Worm (Caenorhabditis elegans): ENCODE data around the gene ZC302.3.

ZC302.3 gene

ce11 chrV:10716865-10717713, 24.2 kb downstream of the ZC302.3 start:
- TF ChIP-seq nhr-21 (tag; optimal IDR thresholded peaks at IDR 0.05) (peak; percentile 96), lin-13 (GFP tag; optimal IDR thresholded peaks at IDR 0.05) (no peak), Y55F3AM.14 (GFP tag; optimal IDR thresholded peaks at IDR 0.05) (peak; percentile 93), nhr-129 (tag; optimal IDR thresholded peaks at IDR 0.05) (peak; percentile 35), crh-2 (tag; optimal IDR thresholded peaks at IDR 0.05) (peak; percentile 38), nhr-25 (tag; optimal IDR thresholded peaks at IDR 0.05) (peak; percentile 97), nhr-237 (tag; optimal IDR thresholded peaks at IDR 0.05) (no peak), C34F6.9 (tag; optimal IDR thresholded peaks at IDR 0.05) (peak; percentile 55), elt-3 (tag; optimal IDR thresholded peaks at IDR 0.05) (no peak), mdl-1 (tag; optimal IDR thresholded peaks at IDR 0.05) (peak; percentile 75 to 77), aly-2 (tag; optimal IDR thresholded peaks at IDR 0.05) (no peak), peb-1 (tag; optimal IDR thresholded peaks at IDR 0.05) (peak; percentile 51), nhr-23 (tag; optimal IDR thresholded peaks at IDR 0.05) (no peak), sma-9 (GFP tag; optimal IDR thresholded peaks at IDR 0.05) (peak; percentile 97), sma-9 (tag; optimal IDR thresholded peaks at IDR 0.05) (peak; percentile 28), fos-1 (tag; optimal IDR thresholded peaks at IDR 0.05) (peak; percentile 53), blmp-1 (tag; optimal IDR thresholded peaks at IDR 0.05; ENCODE audit: insufficient read depth) (peak; percentile 95), F13H6.1 (tag; optimal IDR thresholded peaks at IDR 0.05) (peak; percentile 37), R02D3.7 (tag; optimal IDR thresholded peaks at IDR 0.05) (no peak), egl-27 (tag; optimal IDR thresholded peaks at IDR 0.05) (peak; percentile 33), mbf-1 (tag; optimal IDR thresholded peaks at IDR 0.05) (no peak), ceh-16 (tag; optimal IDR thresholded peaks at IDR 0.05) (peak; percentile 97), sma-3 (GFP tag; optimal IDR thresholded peaks at IDR 0.05) (peak; percentile 92), sem-4 (tag; optimal IDR thresholded peaks at IDR 0.05) (peak; percentile 44), gmeb-1 (tag; optimal IDR thresholded peaks at IDR 0.05) (peak; percentile 29), nhr-6 (tag; optimal IDR thresholded peaks at IDR 0.05) (peak; percentile 1)

- no peak for TF ChIP-seq nhr-237 (tag; optimal IDR thresholded peaks at IDR 0.05)
- TF ChIP-seq peb-1 (tag; optimal IDR thresholded peaks at IDR 0.05), result no peak
- TF ChIP-seq gmeb-1 (tag; optimal IDR thresholded peaks at IDR 0.05), result peak; percentile 75
- no peak for TF ChIP-seq nhr-11 (tag; optimal IDR thresholded peaks at IDR 0.05)
- peak; percentile 74 for TF ChIP-seq fos-1 (tag; optimal IDR thresholded peaks at IDR 0.05)
- TF ChIP-seq aly-2 (tag; optimal IDR thresholded peaks at IDR 0.05), result no peak
- TF ChIP-seq ztf-11 (tag; optimal IDR thresholded peaks at IDR 0.05), result peak; percentile 13
- peak; percentile 16 for TF ChIP-seq nhr-12 (tag; optimal IDR thresholded peaks at IDR 0.05)
- TF ChIP-seq nhr-23 (tag; optimal IDR thresholded peaks at IDR 0.05), result no peak
- peak; percentile 42 to 90 for TF ChIP-seq lsy-2 (tag; optimal IDR thresholded peaks at IDR 0.05)
- TF ChIP-seq nhr-21 (tag; optimal IDR thresholded peaks at IDR 0.05), result peak; percentile 91
- peak; percentile 98 for TF ChIP-seq sem-4 (tag; optimal IDR thresholded peaks at IDR 0.05)
- TF ChIP-seq mdl-1 (tag; optimal IDR thresholded peaks at IDR 0.05), result peak; percentile 98 to 99
- TF ChIP-seq egl-27 (tag; optimal IDR thresholded peaks at IDR 0.05), result peak; percentile 87
- peak; percentile 73 for TF ChIP-seq ceh-82 (tag; optimal IDR thresholded peaks at IDR 0.05)
- peak; percentile 94 for TF ChIP-seq zag-1 (tag; optimal IDR thresholded peaks at IDR 0.05)
- TF ChIP-seq ama-1 (optimal IDR thresholded peaks at IDR 0.05), result peak; percentile 81
- TF ChIP-seq alr-1 (tag; optimal IDR thresholded peaks at IDR 0.05), result no peak
- TF ChIP-seq sma-9 (GFP tag; optimal IDR thresholded peaks at IDR 0.05), result peak; percentile 99
- TF ChIP-seq sma-9 (tag; optimal IDR thresholded peaks at IDR 0.05), result no peak
- TF ChIP-seq lin-13 (GFP tag; optimal IDR thresholded peaks at IDR 0.05), result peak; percentile 87
- TF ChIP-seq mbf-1 (tag; optimal IDR thresholded peaks at IDR 0.05), result no peak
- TF ChIP-seq unc-62 (GFP tag; optimal IDR thresholded peaks at IDR 0.05), result peak; percentile 90
- peak; percentile 85 for TF ChIP-seq nhr-6 (tag; optimal IDR thresholded peaks at IDR 0.05)
- peak; percentile 90 for TF ChIP-seq lin-11 (tag; optimal IDR thresholded peaks at IDR 0.05)
- peak; percentile 95 for TF ChIP-seq F13H6.1 (tag; optimal IDR thresholded peaks at IDR 0.05)
- TF ChIP-seq snpc-4 (tag; optimal IDR thresholded peaks at IDR 0.05), result peak; percentile 95
- TF ChIP-seq lin-39 (tag; optimal IDR thresholded peaks at IDR 0.05), result peak; percentile 17
- peak; percentile 94 for TF ChIP-seq ceh-16 (tag; optimal IDR thresholded peaks at IDR 0.05)
- peak; percentile 90 for TF ChIP-seq crh-2 (tag; optimal IDR thresholded peaks at IDR 0.05)
- peak; percentile 90 for TF ChIP-seq unc-55 (GFP tag; optimal IDR thresholded peaks at IDR 0.05)
- TF ChIP-seq nhr-129 (tag; optimal IDR thresholded peaks at IDR 0.05), result peak; percentile 89
- no peak for TF ChIP-seq skn-1 (tag; optimal IDR thresholded peaks at IDR 0.05)
- peak; percentile 84 for TF ChIP-seq mab-5 (tag; optimal IDR thresholded peaks at IDR 0.05)
- peak; percentile 95 for TF ChIP-seq C34F6.9 (tag; optimal IDR thresholded peaks at IDR 0.05)
- no peak for TF ChIP-seq ZK546.5 (tag; optimal IDR thresholded peaks at IDR 0.05)
- no peak for TF ChIP-seq elt-3 (tag; optimal IDR thresholded peaks at IDR 0.05)
- TF ChIP-seq nhr-77 (tag; optimal IDR thresholded peaks at IDR 0.05), result no peak
- peak; percentile 80 for TF ChIP-seq blmp-1 (tag; optimal IDR thresholded peaks at IDR 0.05; ENCODE audit: insufficient read depth)
- TF ChIP-seq sma-3 (GFP tag; optimal IDR thresholded peaks at IDR 0.05), result peak; percentile 49
- TF ChIP-seq nhr-10 (tag; optimal IDR thresholded peaks at IDR 0.05), result no peak
These were observed 25.8 kb downstream of the ZC302.3 start for ce11 chrV:10715158-10716152.

All from whole organism, L2 larva.